Fruit fly (Drosophila melanogaster): ENCODE results near the gene CG6013.

Gene CG6013

dm6 chr3R:19023862-19024261, 7.4 kb upstream of the CG6013 start, which contains the start of the genes CG6005 and CG14286 (continued):
- TF ChIP-seq eyg (GFP tag; optimal IDR thresholded peaks at IDR 0.05) (no peak), CG11093 (GFP tag; IDR thresholded peaks at IDR 0.05) (no peak), Neu2 (GFP tag; optimal IDR thresholded peaks at IDR 0.05; ENCODE audit: borderline replicate concordance) (no peak), az2 (GFP tag; optimal IDR thresholded peaks at IDR 0.05) (peak; percentile 74), CG17385 (GFP tag; optimal IDR thresholded peaks at IDR 0.05) (peak; percentile 98), CG31365 (tag; optimal IDR thresholded peaks at IDR 0.05) (no peak), ranshi (GFP tag; IDR thresholded peaks at IDR 0.05) (peak; percentile 52; the same call in 1 of the 2 replicates), B-H2 (GFP tag; optimal IDR thresholded peaks at IDR 0.05) (peak; percentile 59), CG12071 (GFP tag; optimal IDR thresholded peaks at IDR 0.05) (no peak), CG15696 (tag; optimal IDR thresholded peaks at IDR 0.05) (no peak), inv (GFP tag; IDR thresholded peaks at IDR 0.05; ENCODE audit: partially characterized antibody) (peak; percentile 57; the same call in 1 of the 2 replicates), sna (GFP tag; IDR thresholded peaks at IDR 0.05; ENCODE audit: partially characterized antibody) (peak; percentile 69), CG8765 (GFP tag; IDR thresholded peaks at IDR 0.05) (no peak), CG14965 (GFP tag; optimal IDR thresholded peaks at IDR 0.05; ENCODE audit: borderline replicate concordance) (no peak), CG12769 (tag; optimal IDR thresholded peaks at IDR 0.05) (peak; percentile 69), CG15073 (GFP tag; optimal IDR thresholded peaks at IDR 0.05) (no peak), maf-S (GFP tag; optimal IDR thresholded peaks at IDR 0.05) (no peak), CG8359 (GFP tag; optimal IDR thresholded peaks at IDR 0.05; ENCODE audit: borderline replicate concordance) (no peak), jumu (GFP tag; optimal IDR thresholded peaks at IDR 0.05) (peak; percentile 51), lilli (GFP tag; optimal IDR thresholded peaks at IDR 0.05) (peak; percentile 84), CG7357 (GFP tag; IDR thresholded peaks at IDR 0.05) (no peak), CG14860 (GFP tag; IDR thresholded peaks at IDR 0.05; ENCODE audit: partially characterized antibody) (peak; percentile 59), ase (GFP tag; IDR thresholded peaks at IDR 0.05) (peak; percentile 64; the same call in 1 of the 3 replicates), Rfx (GFP tag; IDR thresholded peaks at IDR 0.05) (peak; percentile 93), oc (tag; optimal IDR thresholded peaks at IDR 0.05) (no peak), aop (GFP tag; IDR thresholded peaks at IDR 0.05) (peak; percentile 67; the same call in 1 of the 2 replicates), B-H1 (GFP tag; IDR thresholded peaks at IDR 0.05) (peak; percentile 36; the same call in 1 of the 3 replicates), CG13123 (GFP tag; optimal IDR thresholded peaks at IDR 0.05) (peak; percentile 49), CG5180 (GFP tag; optimal IDR thresholded peaks at IDR 0.05) (no peak), pfk (GFP tag; optimal IDR thresholded peaks at IDR 0.05) (no peak), HHEX (GFP tag; optimal IDR thresholded peaks at IDR 0.05) (no peak), Xrp1 (GFP tag; IDR thresholded peaks at IDR 0.05) (peak; percentile 70), h (optimal IDR thresholded peaks at IDR 0.05) (no peak), repo (GFP tag; optimal IDR thresholded peaks at IDR 0.05) (no peak), D19B (GFP tag; optimal IDR thresholded peaks at IDR 0.05) (no peak), CG18764 (GFP tag; optimal IDR thresholded peaks at IDR 0.05) (peak; percentile 4), Spps (tag; optimal IDR thresholded peaks at IDR 0.05) (no peak), MESR4 (GFP tag; optimal IDR thresholded peaks at IDR 0.05) (peak; percentile 78), ab (GFP tag; optimal IDR thresholded peaks at IDR 0.05) (no peak), Adf1 (GFP tag; IDR thresholded peaks at IDR 0.05) (peak; percentile 28; the same call in 1 of the 2 replicates), Hsf (GFP tag; optimal IDR thresholded peaks at IDR 0.05) (peak; percentile 64), ATbp (GFP tag; optimal IDR thresholded peaks at IDR 0.05) (no peak), fd64A (GFP tag; optimal IDR thresholded peaks at IDR 0.05) (no peak), CG17612 (GFP tag; IDR thresholded peaks at IDR 0.05) (peak; percentile 21; the same call in 1 of the 2 replicates), CG17328 (GFP tag; IDR thresholded peaks at IDR 0.05) (peak; percentile 60), zfh2 (GFP tag; optimal IDR thresholded peaks at IDR 0.05) (peak; percentile 63), CG8290 (GFP tag; optimal IDR thresholded peaks at IDR 0.05) (peak; percentile 15), CG8290 (tag; optimal IDR thresholded peaks at IDR 0.05) (peak in 1 of 2 experiments; percentile 82), CG16815 (GFP tag; optimal IDR thresholded peaks at IDR 0.05) (no peak), nmo (GFP tag; optimal IDR thresholded peaks at IDR 0.05) (peak; percentile 38), mam (GFP tag; optimal IDR thresholded peaks at IDR 0.05) (peak; percentile 69), CG11398 (GFP tag; optimal IDR thresholded peaks at IDR 0.05) (no peak)

Data from whole organism, embryonic.